Fruit fly (Drosophila melanogaster) whole organism: ENCODE data around the gene Spag1.

Experiments used
- CG8478 ChIP-seq: fragments of >200 bp; optimal IDR thresholded peaks from 2 replicates; lab custom pipeline; 2018; ENCODE audit warnings: inconsistent platforms
- pan ChIP-seq: fragments of >200 bp; optimal IDR thresholded peaks from 2 replicates; lab custom pipeline; 2017
- psq ChIP-seq: fragments of >200 bp; optimal IDR thresholded peaks from 2 replicates; lab custom pipeline; 2017

DNA sequence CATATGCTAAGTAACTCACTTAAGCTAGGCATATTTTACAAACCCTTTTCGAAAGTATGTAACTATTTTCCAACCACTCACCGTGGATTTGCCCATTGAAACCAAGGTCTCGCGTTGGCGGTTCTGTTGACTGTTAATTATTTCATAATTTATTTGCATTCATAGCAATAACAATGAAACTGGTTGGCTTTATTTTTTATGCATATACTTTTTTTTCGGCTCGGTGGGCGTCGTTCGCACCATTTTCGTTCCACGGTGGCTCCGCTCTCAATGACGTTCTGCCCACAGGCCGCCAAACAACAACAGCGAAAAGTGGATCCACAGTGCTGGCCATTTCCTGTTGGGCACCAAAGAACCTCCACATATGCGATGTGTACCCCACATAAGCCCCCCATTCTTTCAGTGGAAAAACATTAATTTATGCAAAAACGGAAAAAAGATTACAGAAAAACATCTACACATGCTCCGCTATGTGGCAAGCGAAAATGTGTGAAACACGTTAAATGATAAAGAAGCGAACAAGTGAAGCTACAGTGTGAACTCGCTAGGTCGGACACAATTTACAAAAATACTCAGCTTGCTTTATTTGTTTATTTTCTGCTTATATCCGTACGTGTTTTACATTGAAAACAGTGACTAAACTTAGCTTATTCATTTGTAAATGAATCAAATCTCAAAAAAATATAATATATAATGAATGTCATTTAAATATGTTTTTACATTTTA, 20.1 kb downstream of the Spag1 start:
- TF ChIP-seq psq (lab: Kevin White, UChicago) (no peak), pan (lab: Kevin White, UChicago) (no peak), CG8478 (lab: Kevin White, UChicago) (no peak)
